Worm (Caenorhabditis elegans) whole organism, late embryonic: Measurements from ENCODE around the gene hpo-28.

ENCODE experiments used
- C08G9.2 ChIP-seq: sonication (generic microtip); optimal IDR thresholded peaks from 2 replicates; lab custom pipeline; 2016; ENCODE audit warnings: mild to moderate bottlenecking, missing genetic modification characterization, moderate library complexity, missing compliant biosample characterization
- C38D4.7 ChIP-seq: fragments of 200-800 bp; sonication (Bioruptor generic); optimal IDR thresholded peaks from 2 replicates; lab custom pipeline; 2018; ENCODE audit warnings: mild to moderate bottlenecking, missing genetic modification characterization, moderate library complexity, missing compliant biosample characterization
- F13H6.1 ChIP-seq: sonication (generic microtip); optimal IDR thresholded peaks from 2 replicates; lab custom pipeline; 2016; ENCODE audit warnings: missing genetic modification characterization, missing compliant biosample characterization
- Y22D7AL.16 ChIP-seq: sonication (generic microtip); optimal IDR thresholded peaks from 2 replicates; lab custom pipeline; 2016; ENCODE audit warnings: missing genetic modification characterization, missing compliant biosample characterization
- ceh-14 ChIP-seq: sonication (generic microtip); optimal IDR thresholded peaks from 2 replicates; lab custom pipeline; 2016; ENCODE audit warnings: missing genotype, missing genetic modification characterization, missing compliant biosample characterization
- ceh-18 ChIP-seq: sonication (generic microtip); optimal IDR thresholded peaks from 2 replicates; lab custom pipeline; 2016; ENCODE audit warnings: missing genetic modification characterization, missing compliant biosample characterization
- ceh-19 ChIP-seq: fragments of 200-800 bp; sonication (Bioruptor generic); optimal IDR thresholded peaks from 2 replicates; lab custom pipeline; 2018; ENCODE audit warnings: mild to moderate bottlenecking, missing genetic modification characterization, missing compliant biosample characterization
- ceh-22 ChIP-seq: sonication (generic microtip); optimal IDR thresholded peaks from 2 replicates; lab custom pipeline; 2017; ENCODE audit warnings: missing biosample characterization, missing genetic modification characterization
- ceh-24 ChIP-seq: sonication (generic microtip); optimal IDR thresholded peaks from 2 replicates; lab custom pipeline; 2016; ENCODE audit warnings: mild to moderate bottlenecking, missing genetic modification characterization, missing compliant biosample characterization
- ceh-30 ChIP-seq: fragments of 150-350 bp; optimal IDR thresholded peaks from 2 replicates; lab custom pipeline; 2014; ENCODE audit warnings: missing biosample characterization, missing genetic modification characterization
- ceh-31 ChIP-seq: sonication (generic microtip); optimal IDR thresholded peaks from 2 replicates; lab custom pipeline; 2016; ENCODE audit warnings: missing genetic modification characterization, missing compliant biosample characterization
- ceh-34 ChIP-seq: sonication (generic microtip); optimal IDR thresholded peaks from 2 replicates; lab custom pipeline; 2016; ENCODE audit warnings: mild to moderate bottlenecking, missing genetic modification characterization, missing compliant biosample characterization
- che-1 ChIP-seq: sonication (generic microtip); optimal IDR thresholded peaks from 2 replicates; lab custom pipeline; 2016; ENCODE audit warnings: mild to moderate bottlenecking, missing genetic modification characterization, missing compliant biosample characterization
- elt-4 ChIP-seq: sonication (generic microtip); optimal IDR thresholded peaks from 2 replicates; lab custom pipeline; 2016; ENCODE audit warnings: missing genetic modification characterization, missing compliant biosample characterization
- eyg-1 ChIP-seq: sonication (generic microtip); optimal IDR thresholded peaks from 2 replicates; lab custom pipeline; 2016; ENCODE audit warnings: missing genotype, missing genetic modification characterization, missing compliant biosample characterization
- fax-1 ChIP-seq: sonication (generic microtip); optimal IDR thresholded peaks from 2 replicates; lab custom pipeline; 2016; ENCODE audit warnings: missing genotype, missing genetic modification characterization, missing compliant biosample characterization
- gmeb-2 ChIP-seq: sonication (generic microtip); optimal IDR thresholded peaks from 2 replicates; lab custom pipeline; 2016; ENCODE audit warnings: missing genetic modification characterization, inconsistent platforms, missing compliant biosample characterization
- hlh-13 ChIP-seq: fragments of 200-800 bp; sonication (Bioruptor generic); optimal IDR thresholded peaks from 2 replicates; lab custom pipeline; 2018; ENCODE audit warnings: mild to moderate bottlenecking, missing genetic modification characterization, missing compliant biosample characterization
- hlh-6 ChIP-seq: sonication (generic microtip); optimal IDR thresholded peaks from 2 replicates; lab custom pipeline; 2016; ENCODE audit warnings: missing genotype, missing genetic modification characterization, missing compliant biosample characterization
- lim-6 ChIP-seq: sonication (generic microtip); optimal IDR thresholded peaks from 2 replicates; lab custom pipeline; 2016; ENCODE audit warnings: missing genetic modification characterization, missing compliant biosample characterization
- madf-2 ChIP-seq: sonication (generic microtip); optimal IDR thresholded peaks from 2 replicates; lab custom pipeline; 2017; ENCODE audit warnings: missing genetic modification characterization, missing compliant biosample characterization
- nfya-1 ChIP-seq: sonication (generic microtip); optimal IDR thresholded peaks from 2 replicates; lab custom pipeline; 2017; ENCODE audit warnings: missing genetic modification characterization, mild to moderate bottlenecking, missing compliant biosample characterization, antibody characterized with exemption, moderate library complexity
- nhr-11 ChIP-seq: fragments of 150-350 bp; optimal IDR thresholded peaks from 2 replicates; lab custom pipeline; 2014; ENCODE audit warnings: missing biosample characterization, missing genetic modification characterization
- nhr-232 ChIP-seq: sonication (generic microtip); optimal IDR thresholded peaks from 2 replicates; lab custom pipeline; 2016; ENCODE audit warnings: missing genetic modification characterization, missing compliant biosample characterization
- odd-2 ChIP-seq: sonication (generic microtip); optimal IDR thresholded peaks from 2 replicates; lab custom pipeline; 2017; ENCODE audit warnings: antibody characterized with exemption, mild to moderate bottlenecking, missing genetic modification characterization, missing compliant biosample characterization
- pat-9 ChIP-seq: fragments of 200-800 bp; sonication (Bioruptor generic); optimal IDR thresholded peaks from 2 replicates; lab custom pipeline; 2018; ENCODE audit warnings: mild to moderate bottlenecking, missing genetic modification characterization, moderate library complexity, missing compliant biosample characterization
- pax-1 ChIP-seq: fragments of 150-350 bp; optimal IDR thresholded peaks from 2 replicates; lab custom pipeline; 2014; ENCODE audit warnings: missing biosample characterization, missing genetic modification characterization
- pha-2 ChIP-seq: sonication (generic microtip); optimal IDR thresholded peaks from 2 replicates; lab custom pipeline; 2017; ENCODE audit warnings: mild to moderate bottlenecking, missing genetic modification characterization, missing compliant biosample characterization
- pha-4 ChIP-seq: fragments of 150-350 bp; optimal IDR thresholded peaks from 2 replicates; lab custom pipeline; 2018; ENCODE audit warnings: missing biosample characterization, missing genetic modification reagents, missing genetic modification characterization
- pros-1 ChIP-seq: fragments of 150-350 bp; optimal IDR thresholded peaks from 2 replicates; lab custom pipeline; 2014; ENCODE audit warnings: missing biosample characterization, missing genetic modification reagents, missing genetic modification characterization
- rnt-1 ChIP-seq: sonication (generic microtip); optimal IDR thresholded peaks from 2 replicates; lab custom pipeline; 2016; ENCODE audit warnings: missing genetic modification characterization, missing compliant biosample characterization
- sdc-2 ChIP-seq: sonication (generic microtip); optimal IDR thresholded peaks from 2 replicates; lab custom pipeline; 2016; ENCODE audit warnings: missing genotype, missing genetic modification characterization, missing compliant biosample characterization
- sox-4 ChIP-seq: sonication (generic microtip); optimal IDR thresholded peaks from 2 replicates; lab custom pipeline; 2017; ENCODE audit warnings: mild to moderate bottlenecking, missing genetic modification characterization, inconsistent platforms, missing compliant biosample characterization
- tbx-2 ChIP-seq: sonication (generic microtip); optimal IDR thresholded peaks from 2 replicates; lab custom pipeline; 2016; ENCODE audit warnings: missing genetic modification characterization, missing compliant biosample characterization
- tbx-7 ChIP-seq: sonication (generic microtip); optimal IDR thresholded peaks from 2 replicates; lab custom pipeline; 2016; ENCODE audit warnings: missing genotype, missing genetic modification characterization, missing compliant biosample characterization
- ttx-3 ChIP-seq: sonication (generic microtip); optimal IDR thresholded peaks from 2 replicates; lab custom pipeline; 2016; ENCODE audit warnings: missing genetic modification reagents, missing genetic modification characterization, missing compliant biosample characterization
- unc-86 ChIP-seq: sonication (generic microtip); optimal IDR thresholded peaks from 2 replicates; lab custom pipeline; 2016; ENCODE audit warnings: missing genetic modification characterization, missing compliant biosample characterization

The hpo-28 gene

ce11 chrIII:5748360-5748759 lies 39.2 kb upstream of the hpo-28 start:
- TF ChIP-seq madf-2 (tag; lab: Kevin White, UChicago) (no peak), hlh-6 (tag; lab: Kevin White, UChicago) (no peak), sox-4 (no peak), nfya-1 (tag; lab: Kevin White, UChicago) (no peak), lim-6 (no peak)

ce11 chrIII:5747185-5747584 lies 38.1 kb upstream of the hpo-28 start, which contains the start of gene B0244.4:
TSS of gene B0244.4 (plus strand) at chrIII:5747485.
- TF ChIP-seq elt-4, result no peak
- no peak for TF ChIP-seq eyg-1
- no peak for TF ChIP-seq ceh-14
- TF ChIP-seq che-1 (tag; lab: Kevin White, UChicago), result no peak
- no peak for TF ChIP-seq rnt-1 (tag; lab: Kevin White, UChicago)
- TF ChIP-seq ceh-30 (tag; lab: Kevin White, UChicago), result no peak
- no peak for TF ChIP-seq nhr-11 (tag; lab: Kevin White, UChicago)
- TF ChIP-seq hlh-13 (GFP tag; lab: Kevin White, UChicago), result no peak

- TF ChIP-seq Y22D7AL.16 (tag; lab: Kevin White, UChicago), result no peak
- TF ChIP-seq odd-2 (tag; lab: Kevin White, UChicago), result no peak
- no peak for TF ChIP-seq ceh-22
- TF ChIP-seq hlh-6 (tag; lab: Kevin White, UChicago), result no peak
- no peak for TF ChIP-seq tbx-2 (tag; lab: Kevin White, UChicago)
- no peak for TF ChIP-seq lim-6
- no peak for TF ChIP-seq C08G9.2 (tag; lab: Kevin White, UChicago)
- TF ChIP-seq sdc-2 (tag; lab: Kevin White, UChicago), result no peak
- TF ChIP-seq ceh-34 (tag; lab: Kevin White, UChicago), result no peak
- no peak for TF ChIP-seq ceh-19
- no peak for TF ChIP-seq pros-1 (tag; lab: Kevin White, UChicago)
- no peak for TF ChIP-seq tbx-7 (tag; lab: Kevin White, UChicago)
- TF ChIP-seq F13H6.1, result no peak
- no peak for TF ChIP-seq ceh-24 (tag; lab: Kevin White, UChicago)
- TF ChIP-seq ttx-3 (tag; lab: Kevin White, UChicago), result no peak
- no peak for TF ChIP-seq unc-86 (tag; lab: Kevin White, UChicago)
- no peak for TF ChIP-seq gmeb-2
- no peak for TF ChIP-seq fax-1 (tag; lab: Kevin White, UChicago)
Measured at ce11 chrIII:5744579-5744978, 35.5 kb upstream of the hpo-28 start, which contains the start of gene B0244.5. TSS of gene B0244.5 (plus strand) at chrIII:5744879.

- TF ChIP-seq ceh-14, result no peak
- TF ChIP-seq nhr-232 (tag; lab: Kevin White, UChicago), result no peak
- no peak for TF ChIP-seq pha-4 (tag; lab: Kevin White, UChicago)
- TF ChIP-seq ttx-3 (tag; lab: Kevin White, UChicago), result no peak
- TF ChIP-seq sox-4, result no peak
- no peak for TF ChIP-seq C08G9.2 (tag; lab: Kevin White, UChicago)
- no peak for TF ChIP-seq ceh-18
- no peak for TF ChIP-seq nhr-11 (tag; lab: Kevin White, UChicago)
- no peak for TF ChIP-seq pax-1 (tag; lab: Kevin White, UChicago)
- TF ChIP-seq che-1 (tag; lab: Kevin White, UChicago), result no peak
- no peak for TF ChIP-seq pat-9 (tag; lab: Kevin White, UChicago)
- TF ChIP-seq ceh-31 (tag; lab: Kevin White, UChicago), result no peak
- TF ChIP-seq C38D4.7 (GFP tag; lab: Kevin White, UChicago), result no peak
- TF ChIP-seq hlh-6 (tag; lab: Kevin White, UChicago), result no peak
- TF ChIP-seq pha-2, result no peak
Measured at ce11 chrIII:5743084-5743483, 34.0 kb upstream of the hpo-28 start, which contains the start of gene B0244.15. TSS of gene B0244.15 (plus strand) at chrIII:5743384.
